Fruit fly (Drosophila melanogaster) whole organism, adult: ENCODE data around the gene fws.

ENCODE experiments used
- CG11617 ChIP-seq: fragments of 200-800 bp; sonication (Bioruptor generic); optimal IDR thresholded peaks from 2 replicates; lab custom pipeline; 2017; ENCODE audit warnings: mild to moderate bottlenecking, missing biosample characterization, missing genetic modification reagents, missing genetic modification characterization
- CG14711 ChIP-seq: fragments of 200-800 bp; sonication (Bioruptor generic); optimal IDR thresholded peaks from 2 replicates; lab custom pipeline; 2018; ENCODE audit warnings: missing biosample characterization, mild to moderate bottlenecking, missing genetic modification characterization, moderate library complexity
- CG1620 ChIP-seq: fragments of 200-800 bp; sonication (Bioruptor generic); optimal IDR thresholded peaks from 2 replicates; lab custom pipeline; 2016; ENCODE audit warnings: missing biosample characterization, missing genetic modification characterization
- CG33017 ChIP-seq: fragments of 200-800 bp; sonication (Bioruptor generic); optimal IDR thresholded peaks from 2 replicates; lab custom pipeline; 2018; ENCODE audit warnings: missing biosample characterization, mild to moderate bottlenecking, missing genetic modification characterization, moderate library complexity
- CG7045 ChIP-seq: fragments of 200-800 bp; sonication (Bioruptor generic); optimal IDR thresholded peaks from 2 replicates; lab custom pipeline; 2017; ENCODE audit warnings: missing biosample characterization, mild to moderate bottlenecking, missing genetic modification characterization
- CG7101 ChIP-seq: fragments of 200-800 bp; sonication (Bioruptor generic); optimal IDR thresholded peaks from 2 replicates; lab custom pipeline; 2018; ENCODE audit warnings: missing biosample characterization, mild to moderate bottlenecking, missing genetic modification characterization, moderate library complexity
- Clk ChIP-seq: fragments of 200-800 bp; sonication (Bioruptor generic); optimal IDR thresholded peaks from 2 replicates; lab custom pipeline; 2017; ENCODE audit warnings: missing biosample characterization, missing genetic modification characterization
- Crg-1 ChIP-seq: fragments of 200-800 bp; sonication (Bioruptor generic); optimal IDR thresholded peaks from 2 replicates; lab custom pipeline; 2016; ENCODE audit warnings: missing biosample characterization, missing genetic modification characterization
- Hr96 ChIP-seq: fragments of 200-800 bp; sonication (Bioruptor generic); optimal IDR thresholded peaks from 2 replicates; lab custom pipeline; 2016; ENCODE audit warnings: missing biosample characterization, missing genetic modification characterization
- bab1 ChIP-seq: fragments of 200-800 bp; sonication (Bioruptor generic); optimal IDR thresholded peaks from 3 replicates; lab custom pipeline; 2019; ENCODE audit warnings: missing biosample characterization, mild to moderate bottlenecking, missing genetic modification characterization, moderate library complexity
- cic ChIP-seq: fragments of 200-800 bp; sonication (Bioruptor generic); optimal IDR thresholded peaks from 2 replicates; lab custom pipeline; 2017; ENCODE audit warnings: missing biosample characterization, mild to moderate bottlenecking, missing genetic modification characterization, moderate library complexity
- ovo ChIP-seq: fragments of 200-800 bp; sonication (Bioruptor generic); optimal IDR thresholded peaks from 2 replicates; lab custom pipeline; 2016; ENCODE audit warnings: missing biosample characterization, missing genetic modification characterization
- pad ChIP-seq: fragments of 200-800 bp; sonication (Bioruptor generic); optimal IDR thresholded peaks from 3 replicates; lab custom pipeline; 2017; ENCODE audit warnings: missing biosample characterization, missing genetic modification characterization, mild to moderate bottlenecking, moderate library complexity, missing genetic modification reagents

- TF ChIP-seq bab1 (GFP tag; lab: Kevin White, UChicago): no peak
- no peak for TF ChIP-seq CG7045
- no peak for TF ChIP-seq CG11617 (GFP tag; lab: Kevin White, UChicago)
- TF ChIP-seq CG1620: no peak
- TF ChIP-seq pad (GFP tag; lab: Kevin White, UChicago): no peak
- TF ChIP-seq ovo: no peak
- TF ChIP-seq CG33017: no peak
- no peak for TF ChIP-seq Crg-1
- TF ChIP-seq Clk (GFP tag; lab: Kevin White, UChicago): no peak
- no peak for TF ChIP-seq Hr96
- no peak for TF ChIP-seq CG7101 (tag; lab: Kevin White, UChicago)
- no peak for TF ChIP-seq cic
- TF ChIP-seq CG14711 (tag; lab: Kevin White, UChicago): no peak
Measured at dm6 chr2L:17470630-17471029, 10.2 kb downstream of the fws start.
